Worm (Caenorhabditis elegans) whole organism, L3 larva: ENCODE measurements around the gene C07G3.15.

Source experiments
- ceh-9 ChIP-seq: sonication (generic microtip); optimal IDR thresholded peaks from 2 replicates; lab custom pipeline; 2018; ENCODE audit warnings: missing biosample characterization, missing genetic modification characterization
- jun-1 ChIP-seq: fragments of 150-350 bp; optimal IDR thresholded peaks from 2 replicates; lab custom pipeline; 2014; ENCODE audit warnings: missing biosample characterization, missing genetic modification reagents, missing genetic modification characterization
- lin-39 ChIP-seq: fragments of 150-350 bp; optimal IDR thresholded peaks from 2 replicates; lab custom pipeline; 2018; ENCODE audit warnings: missing biosample characterization, missing genetic modification reagents, missing genetic modification characterization
- nhr-12 ChIP-seq: fragments of 150-350 bp; optimal IDR thresholded peaks from 2 replicates; lab custom pipeline; 2014; ENCODE audit warnings: missing biosample characterization, missing genetic modification characterization
- nhr-237 ChIP-seq: fragments of 150-350 bp; optimal IDR thresholded peaks from 2 replicates; lab custom pipeline; 2014; ENCODE audit warnings: missing biosample characterization, missing genetic modification characterization
- nhr-25 ChIP-seq: sonication (generic microtip); optimal IDR thresholded peaks from 2 replicates; lab custom pipeline; 2017; ENCODE audit warnings: missing biosample characterization, missing genetic modification characterization
- nhr-28 ChIP-seq: fragments of 150-350 bp; optimal IDR thresholded peaks from 2 replicates; lab custom pipeline; 2014; ENCODE audit warnings: missing biosample characterization, missing genetic modification characterization
- nhr-67 ChIP-seq: fragments of 150-350 bp; optimal IDR thresholded peaks from 2 replicates; lab custom pipeline; 2014; ENCODE audit warnings: missing biosample characterization, missing genetic modification characterization
- nhr-77 ChIP-seq: fragments of 150-350 bp; optimal IDR thresholded peaks from 2 replicates; lab custom pipeline; 2014; ENCODE audit warnings: missing biosample characterization, missing genetic modification characterization
- snpc-4 ChIP-seq: fragments of 150-350 bp; optimal IDR thresholded peaks from 2 replicates; lab custom pipeline; 2014; ENCODE audit warnings: missing biosample characterization, missing genetic modification characterization
- unc-39 ChIP-seq: sonication (generic microtip); optimal IDR thresholded peaks from 4 replicates; lab custom pipeline; 2017; ENCODE audit warnings: missing biosample characterization, missing genetic modification characterization
- unc-62 ChIP-seq: fragments of 150-350 bp; sonication (generic microtip); optimal IDR thresholded peaks from 4 replicates; lab custom pipeline; 2014; ENCODE audit warnings: missing biosample characterization, missing genetic modification reagents, missing genetic modification characterization
- ztf-4 ChIP-seq: fragments of 150-350 bp; optimal IDR thresholded peaks from 2 replicates; lab custom pipeline; 2014; ENCODE audit warnings: missing biosample characterization, missing genetic modification characterization

DNA sequence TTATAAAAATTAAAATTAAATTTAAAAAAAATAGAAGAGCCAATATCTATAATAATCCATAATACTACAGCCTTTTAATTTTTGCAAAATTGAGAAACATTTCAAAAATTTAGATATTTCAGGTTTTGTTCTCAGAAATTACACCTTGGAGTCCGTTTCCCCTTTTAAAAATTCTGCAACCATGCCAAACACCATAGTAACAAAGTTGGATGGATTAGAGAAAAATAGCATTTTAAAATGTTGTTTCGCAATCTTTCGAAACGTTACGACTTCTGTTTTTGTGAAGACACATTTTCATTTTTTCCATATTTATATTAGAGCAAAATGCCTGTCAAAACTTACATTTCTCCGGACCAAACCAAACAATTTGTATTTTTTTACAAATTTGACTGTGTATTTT, 28.2 kb upstream of the C07G3.15 start, which contains the start of gene T24A6.7:
- TF ChIP-seq unc-62 (GFP tag; lab: Kevin White, UChicago) (no peak), nhr-237 (no peak), ceh-9 (tag; lab: Kevin White, UChicago) (no peak), unc-39 (no peak), jun-1 (tag; lab: Kevin White, UChicago) (no peak), lin-39 (tag; lab: Kevin White, UChicago) (no peak), snpc-4 (no peak), ztf-4 (tag; lab: Kevin White, UChicago) (no peak), nhr-25 (tag; lab: Kevin White, UChicago) (no peak), nhr-12 (tag; lab: Kevin White, UChicago) (no peak), nhr-28 (tag; lab: Kevin White, UChicago) (no peak), nhr-77 (tag; lab: Kevin White, UChicago) (no peak), nhr-67 (tag; lab: Kevin White, UChicago) (no peak)
